Fruit fly (Drosophila melanogaster) whole organism, embryonic: Measurements from ENCODE around the gene Polr2G.

Experiments
- Ada2b ChIP-seq: fragments of 200-800 bp; sonication (Bioruptor generic); IDR thresholded peaks from 2 replicates; pipeline ENCODE4 v1.3.6; 2022; ENCODE audit warnings: missing biosample characterization, missing genetic modification characterization
- Antp ChIP-seq: fragments of 200-800 bp; sonication (Bioruptor generic); optimal IDR thresholded peaks from 3 replicates; lab custom pipeline; 2016; ENCODE audit warnings: missing biosample characterization, missing genetic modification characterization
- Bgb ChIP-seq: fragments of 200-800 bp; sonication (Bioruptor generic); IDR thresholded peaks from 2 replicates; pipeline ENCODE4 v1.3.6; 2022; ENCODE audit warnings: missing biosample characterization, missing genetic modification characterization; ENCODE audit not compliant: partially characterized antibody
- Blimp-1 ChIP-seq: fragments of 200-800 bp; sonication (Bioruptor generic); optimal IDR thresholded peaks from 3 replicates; lab custom pipeline; 2018; ENCODE audit warnings: missing biosample characterization, missing genetic modification characterization, mild to moderate bottlenecking, moderate library complexity, missing genetic modification reagents
- Bteb2 ChIP-seq: fragments of 200-800 bp; sonication (Bioruptor generic); optimal IDR thresholded peaks from 2 replicates; lab custom pipeline; 2016; ENCODE audit warnings: missing biosample characterization, missing genetic modification characterization
- CG10366 ChIP-seq: fragments of 200-800 bp; sonication (Bioruptor generic); IDR thresholded peaks from 2 replicates; pipeline ENCODE4 v1.3.6; 2022; ENCODE audit warnings: missing biosample characterization, missing genetic modification characterization
- CG10431 ChIP-seq: fragments of 200-800 bp; sonication (Bioruptor generic); optimal IDR thresholded peaks from 3 replicates; lab custom pipeline; 2018; ENCODE audit warnings: missing biosample characterization, mild to moderate bottlenecking, missing genetic modification characterization
- CG13624 ChIP-seq: fragments of 200-800 bp; sonication (Bioruptor generic); optimal IDR thresholded peaks from 2 replicates; lab custom pipeline; 2016; ENCODE audit warnings: missing biosample characterization, missing genetic modification characterization
- CG18262 ChIP-seq: fragments of 200-800 bp; optimal IDR thresholded peaks from 3 replicates; lab custom pipeline; 2019; ENCODE audit warnings: missing biosample characterization, mild to moderate bottlenecking, missing genetic modification characterization, moderate library complexity
- CG42726 ChIP-seq: fragments of 200-800 bp; sonication (Bioruptor generic); IDR thresholded peaks from 2 replicates; pipeline ENCODE4 v1.3.6; 2022; ENCODE audit warnings: missing biosample characterization, missing genetic modification characterization; ENCODE audit not compliant: partially characterized antibody
- CG4617 ChIP-seq: fragments of 200-800 bp; sonication (Bioruptor generic); optimal IDR thresholded peaks from 3 replicates; lab custom pipeline; 2016; ENCODE audit warnings: missing biosample characterization, missing genetic modification characterization, borderline replicate concordance
- CG7786 ChIP-seq: fragments of 200-800 bp; sonication (Bioruptor generic); optimal IDR thresholded peaks from 2 replicates; lab custom pipeline; 2016; ENCODE audit warnings: missing biosample characterization, missing genetic modification characterization
- CkIIα-i1 ChIP-seq: fragments of 200-800 bp; sonication (Bioruptor generic); IDR thresholded peaks from 2 replicates; pipeline ENCODE4 v1.3.6; 2022; ENCODE audit warnings: missing biosample characterization, missing genetic modification characterization
- Dek ChIP-seq: fragments of 200-800 bp; sonication (Bioruptor generic); optimal IDR thresholded peaks from 3 replicates; lab custom pipeline; 2019; ENCODE audit warnings: missing biosample characterization, mild to moderate bottlenecking, missing genetic modification characterization, moderate library complexity
- Dref ChIP-seq: fragments of 200-800 bp; sonication (Bioruptor generic); IDR thresholded peaks from 2 replicates; pipeline ENCODE4 v1.3.6; 2022; ENCODE audit warnings: missing biosample characterization, missing genetic modification characterization
- Drgx ChIP-seq: fragments of 200-800 bp; sonication (Bioruptor generic); IDR thresholded peaks from 2 replicates; pipeline ENCODE4 v1.3.6; 2022; ENCODE audit warnings: missing biosample characterization, missing genetic modification characterization
- Fer3 ChIP-seq: fragments of 200-800 bp; sonication (Bioruptor generic); optimal IDR thresholded peaks from 2 replicates; lab custom pipeline; 2018; ENCODE audit warnings: missing biosample characterization, mild to moderate bottlenecking, missing genetic modification characterization, moderate library complexity
- HLH54F ChIP-seq: fragments of 200-800 bp; sonication (Bioruptor generic); optimal IDR thresholded peaks from 3 replicates; lab custom pipeline; 2016; ENCODE audit warnings: missing biosample characterization, missing genetic modification characterization
- Hmr ChIP-seq: fragments of 200-800 bp; sonication (Bioruptor generic); optimal IDR thresholded peaks from 3 replicates; lab custom pipeline; 2017; ENCODE audit warnings: mild to moderate bottlenecking, missing biosample characterization, missing genetic modification reagents, missing genetic modification characterization
- Meics ChIP-seq: fragments of 200-800 bp; sonication (Bioruptor generic); optimal IDR thresholded peaks from 2 replicates; lab custom pipeline; 2017; ENCODE audit warnings: missing biosample characterization, mild to moderate bottlenecking, missing genetic modification characterization
- NC2β ChIP-seq: fragments of 200-800 bp; sonication (Bioruptor generic); optimal IDR thresholded peaks from 2 replicates; lab custom pipeline; 2016; ENCODE audit warnings: missing biosample characterization, missing genetic modification characterization
- PHDP ChIP-seq: fragments of 200-800 bp; sonication (Bioruptor generic); optimal IDR thresholded peaks from 3 replicates; lab custom pipeline; 2018; ENCODE audit warnings: missing biosample characterization, mild to moderate bottlenecking, missing genetic modification characterization, moderate library complexity
- Rfx ChIP-seq: fragments of 200-800 bp; sonication (Bioruptor generic); IDR thresholded peaks from 2 replicates; pipeline ENCODE4 v1.3.6; 2022; ENCODE audit warnings: missing biosample characterization, missing genetic modification characterization
- Sox100B ChIP-seq: fragments of 200-800 bp; sonication (Bioruptor generic); optimal IDR thresholded peaks from 3 replicates; lab custom pipeline; 2018; ENCODE audit warnings: missing biosample characterization, mild to moderate bottlenecking, missing genetic modification characterization
- Usf ChIP-seq: fragments of 200-800 bp; sonication (Bioruptor generic); optimal IDR thresholded peaks from 2 replicates; lab custom pipeline; 2017; ENCODE audit warnings: missing genotype, missing biosample characterization, missing genetic modification characterization
- Vsx1 ChIP-seq: fragments of 200-800 bp; sonication (Bioruptor generic); optimal IDR thresholded peaks from 2 replicates; lab custom pipeline; 2017; ENCODE audit warnings: missing biosample characterization, mild to moderate bottlenecking, missing genetic modification characterization, missing genetic modification reagents
- YL-1 ChIP-seq: fragments of 200-800 bp; sonication (Bioruptor generic); optimal IDR thresholded peaks from 3 replicates; lab custom pipeline; 2017; ENCODE audit warnings: missing biosample characterization, mild to moderate bottlenecking, missing genetic modification characterization
- ap ChIP-seq: fragments of 200-800 bp; sonication (Bioruptor generic); IDR thresholded peaks from 2 replicates; pipeline ENCODE4 v1.3.6; 2022; ENCODE audit warnings: missing biosample characterization, missing genetic modification characterization
- ash1 ChIP-seq: fragments of 200-800 bp; sonication (Bioruptor generic); optimal IDR thresholded peaks from 2 replicates; lab custom pipeline; 2018; ENCODE audit warnings: missing biosample characterization, mild to moderate bottlenecking, missing genetic modification characterization
- cad ChIP-seq: fragments of >200 bp; optimal IDR thresholded peaks from 2 replicates; lab custom pipeline; 2017; ENCODE audit warnings: missing biosample characterization, missing genetic modification characterization
- chinmo ChIP-seq: fragments of 200-800 bp; sonication (Bioruptor generic); IDR thresholded peaks from 4 replicates; pipeline ENCODE4 v1.3.6; 2022; ENCODE audit warnings: missing biosample characterization, missing genetic modification characterization; ENCODE audit not compliant: partially characterized antibody
- gfzf ChIP-seq: fragments of 200-800 bp; sonication (Bioruptor generic); optimal IDR thresholded peaks from 2 replicates; lab custom pipeline; 2016; ENCODE audit warnings: missing biosample characterization, mild to moderate bottlenecking, missing genetic modification characterization, moderate library complexity
- gsb-n ChIP-seq: fragments of 200-800 bp; sonication (Bioruptor generic); optimal IDR thresholded peaks from 3 replicates; lab custom pipeline; 2018; ENCODE audit warnings: missing biosample characterization, mild to moderate bottlenecking, missing genetic modification characterization
- hkb ChIP-seq, 2 experiments: fragments of 200-800 bp in 1 of 2; fragments of >200 bp in 1 of 2; sonication (Bioruptor generic) in 1 of 2; IDR thresholded peaks in 1 of 2; optimal IDR thresholded peaks in 1 of 2; 2 replicates each; pipeline versions ENCODE4 v1.3.6 to Lab custom; 2017 to 2022; ENCODE audit warnings: missing biosample characterization in 1 of 2, missing genetic modification characterization in 1 of 2
- inv ChIP-seq: fragments of 200-800 bp; sonication (Bioruptor generic); IDR thresholded peaks from 2 replicates; pipeline ENCODE4 v1.3.6; 2022; ENCODE audit warnings: missing biosample characterization, missing genetic modification characterization; ENCODE audit not compliant: partially characterized antibody
- jumu ChIP-seq: fragments of 200-800 bp; sonication (Bioruptor generic); optimal IDR thresholded peaks from 3 replicates; lab custom pipeline; 2016; ENCODE audit warnings: missing biosample characterization, missing genetic modification characterization
- kay ChIP-seq: fragments of 200-800 bp; sonication (Bioruptor generic); optimal IDR thresholded peaks from 2 replicates; lab custom pipeline; 2016; ENCODE audit warnings: missing biosample characterization, missing genetic modification characterization
- ken ChIP-seq: fragments of 200-800 bp; sonication (Bioruptor generic); IDR thresholded peaks from 3 replicates; pipeline ENCODE4 v1.3.6; 2022; ENCODE audit warnings: missing biosample characterization, missing genetic modification characterization
- nom ChIP-seq: fragments of 200-800 bp; sonication (Bioruptor generic); optimal IDR thresholded peaks from 2 replicates; lab custom pipeline; 2017; ENCODE audit warnings: missing biosample characterization, missing genetic modification characterization, mild to moderate bottlenecking, moderate library complexity, missing genetic modification reagents
- row ChIP-seq: fragments of 200-800 bp; sonication (Bioruptor generic); IDR thresholded peaks from 3 replicates; pipeline ENCODE4 v1.3.6; 2022; ENCODE audit warnings: missing biosample characterization, missing genetic modification characterization
- salm ChIP-seq: fragments of 200-800 bp; sonication (Bioruptor generic); optimal IDR thresholded peaks from 2 replicates; lab custom pipeline; 2018; ENCODE audit warnings: missing biosample characterization, mild to moderate bottlenecking, missing genetic modification characterization
- schlank ChIP-seq: fragments of 200-800 bp; sonication (Bioruptor generic); optimal IDR thresholded peaks from 2 replicates; lab custom pipeline; 2018; ENCODE audit warnings: missing biosample characterization, mild to moderate bottlenecking, missing genetic modification characterization
- tna ChIP-seq: fragments of 200-800 bp; sonication (Bioruptor generic); IDR thresholded peaks from 2 replicates; pipeline ENCODE4 v1.3.6; 2022; ENCODE audit warnings: missing biosample characterization, missing genetic modification characterization; ENCODE audit not compliant: partially characterized antibody
- ttk ChIP-seq: fragments of 200-800 bp; sonication (Bioruptor generic); IDR thresholded peaks from 2 replicates; pipeline ENCODE4 v2.1.2; 2022; ENCODE audit warnings: missing biosample characterization, missing genetic modification characterization
- tup ChIP-seq: fragments of 200-800 bp; sonication (Bioruptor generic); optimal IDR thresholded peaks from 2 replicates; lab custom pipeline; 2016; ENCODE audit warnings: missing biosample characterization, mild to moderate bottlenecking, missing genetic modification characterization, moderate library complexity
- vnd ChIP-seq: fragments of 200-800 bp; sonication (Bioruptor generic); IDR thresholded peaks from 3 replicates; pipeline ENCODE4 v1.3.6; 2022; ENCODE audit warnings: missing biosample characterization, missing genetic modification characterization; ENCODE audit not compliant: partially characterized antibody
- wor ChIP-seq: fragments of 200-800 bp; sonication (Bioruptor generic); IDR thresholded peaks from 2 replicates; pipeline ENCODE4 v1.3.6; 2022; ENCODE audit warnings: missing biosample characterization, missing genetic modification characterization
- yki ChIP-seq: fragments of >200 bp; optimal IDR thresholded peaks from 3 replicates; lab custom pipeline; 2018

Polr2G gene

DNA sequence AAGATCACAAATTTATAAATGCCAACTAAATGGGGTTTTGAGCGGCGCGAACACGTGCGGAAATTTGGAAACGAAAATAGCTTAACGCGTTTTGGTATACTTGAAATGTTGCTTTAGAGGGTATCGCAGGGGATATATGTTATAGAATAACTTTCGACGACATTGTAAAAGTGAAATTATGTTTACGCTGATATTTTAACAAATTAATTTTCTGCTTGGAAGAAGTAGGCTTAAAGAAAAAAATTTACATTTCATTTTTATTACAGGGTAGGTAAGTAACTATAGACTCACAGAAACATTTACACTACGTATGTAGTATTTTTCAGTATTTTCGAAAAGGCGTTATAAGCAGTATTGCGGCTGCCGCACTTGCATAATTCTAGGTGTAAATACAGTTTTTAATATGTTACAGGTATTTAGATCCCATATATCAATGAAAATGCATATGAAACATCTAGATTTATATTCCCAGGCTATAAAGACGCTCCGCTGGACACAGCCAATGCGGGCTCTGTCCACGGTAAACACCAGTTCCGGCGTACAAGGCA, 6.4 kb upstream of the Polr2G start, which contains the start of the genes Art3 and mRpS10 (continued):
- TF ChIP-seq hkb (optimal IDR thresholded peaks at IDR 0.05; lab: Kevin White, UChicago) (peak; percentile 45), hkb (GFP tag; IDR thresholded peaks at IDR 0.05; lab: Robert Waterston, UW) (peak; percentile 100), Antp (peak; percentile 100), HLH54F (GFP tag; lab: Kevin White, UChicago) (peak; percentile 100), tna (GFP tag; lab: Robert Waterston, UW) (0 out of 2 replicates have a peak, but pooled peaks have one; percentile 10), Fer3 (tag; lab: Kevin White, UChicago) (peak; percentile 100), Sox100B (GFP tag; lab: Kevin White, UChicago) (peak; percentile 100)

DNA sequence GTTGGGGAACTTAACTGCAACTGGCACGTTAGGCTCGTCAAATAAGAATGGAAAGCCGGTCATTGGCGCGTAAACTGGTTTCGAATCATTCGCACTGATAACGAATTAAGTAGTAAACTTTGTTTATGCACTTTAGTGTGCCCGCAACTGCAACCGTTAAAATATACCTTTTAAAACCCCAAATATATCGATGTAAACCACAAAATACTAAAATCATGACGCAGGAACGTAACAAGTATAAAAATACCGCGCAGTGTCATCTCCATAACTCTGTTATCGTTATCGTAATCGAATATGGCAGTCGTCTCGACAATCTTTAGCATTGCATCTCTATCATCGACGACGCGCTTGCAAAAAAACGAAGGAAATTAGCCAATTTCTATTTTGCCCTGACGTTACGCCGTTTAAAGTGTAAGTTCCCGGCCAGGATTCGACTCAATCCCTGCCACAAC, 2.3 kb upstream of the Polr2G start, which contains the start of the genes CG31344 and Caf1-55:
Gene CG31344, minus strand, starts transcription at position 51 of the 452 bp plus-strand sequence.
Gene Caf1-55, plus strand, starts transcription at position 298 of the 452 bp plus-strand sequence.
- TF ChIP-seq schlank (no peak), CG10366 (no peak), CkIIα-i1 (GFP tag; lab: Robert Waterston, UW) (no peak), row (GFP tag; lab: Robert Waterston, UW) (peak; percentile 58), NC2β (GFP tag; lab: Kevin White, UChicago) (no peak), vnd (GFP tag; lab: Robert Waterston, UW) (peak; percentile 61; the same call in 2 of the 3 replicates), jumu (GFP tag; lab: Kevin White, UChicago) (peak; percentile 9), salm (tag; lab: Kevin White, UChicago) (no peak), ken (peak; percentile 16; the same call in 1 of the 3 replicates), CG7786 (GFP tag; lab: Kevin White, UChicago) (peak; percentile 17), ash1 (no peak), CG13624 (GFP tag; lab: Kevin White, UChicago) (peak; percentile 12), PHDP (peak; percentile 25), chinmo (GFP tag; lab: Robert Waterston, UW) (peak; percentile 93; the same call in 2 of the 4 replicates), yki (lab: Kevin White, UChicago) (no peak), Dref (peak; percentile 92), ttk (GFP tag; lab: Robert Waterston, UW) (no peak), inv (GFP tag; lab: Robert Waterston, UW) (peak; percentile 58; the same call in 1 of the 2 replicates), Vsx1 (GFP tag; lab: Kevin White, UChicago) (peak; percentile 16), CG42726 (GFP tag; lab: Robert Waterston, UW) (peak; percentile 39; the same call in 1 of the 2 replicates), Dek (tag; lab: Kevin White, UChicago) (no peak), Blimp-1 (GFP tag; lab: Kevin White, UChicago) (no peak), YL-1 (GFP tag; lab: Kevin White, UChicago) (peak; percentile 81), CG4617 (GFP tag; lab: Kevin White, UChicago) (peak; percentile 66), wor (GFP tag; lab: Robert Waterston, UW) (no peak), gfzf (peak; percentile 93), ap (GFP tag; lab: Robert Waterston, UW) (no peak), cad (GFP tag; lab: Kevin White, UChicago) (no peak), Bgb (peak; percentile 87), Ada2b (GFP tag; lab: Robert Waterston, UW) (no peak), Meics (no peak), Hmr (GFP tag; lab: Kevin White, UChicago) (no peak), CG10431 (GFP tag; lab: Kevin White, UChicago) (no peak), tup (GFP tag; lab: Kevin White, UChicago) (no peak), Rfx (0 out of 2 replicates have a peak, but pooled peaks have one; percentile 18), CG18262 (no peak), Drgx (GFP tag; lab: Robert Waterston, UW) (no peak), gsb-n (tag; lab: Kevin White, UChicago) (peak; percentile 21), Bteb2 (GFP tag; lab: Kevin White, UChicago) (peak; percentile 8), kay (GFP tag; lab: Kevin White, UChicago) (no peak), Usf (GFP tag; lab: Kevin White, UChicago) (no peak), nom (GFP tag; lab: Kevin White, UChicago) (no peak)
